Fruit fly (Drosophila melanogaster): ENCODE data around the gene cpo.
A peak's percentile ranks its signal among the peaks of the same experiment; 100 is the strongest.

The cpo gene

dm6 chr3R:17966013-17966412 is 46.4 kb downstream of the cpo start (continued):
- TF ChIP-seq otp (GFP tag; IDR thresholded peaks at IDR 0.05) (no peak), fd3F (GFP tag; optimal IDR thresholded peaks at IDR 0.05) (peak; percentile 53), CG10209 (GFP tag; optimal IDR thresholded peaks at IDR 0.05) (peak; percentile 54), crc (GFP tag; optimal IDR thresholded peaks at IDR 0.05) (no peak), CG18764 (GFP tag; optimal IDR thresholded peaks at IDR 0.05) (peak; percentile 31), CG12391 (tag; optimal IDR thresholded peaks at IDR 0.05) (no peak), CG18011 (GFP tag; optimal IDR thresholded peaks at IDR 0.05) (peak; percentile 1), CG17568 (GFP tag; optimal IDR thresholded peaks at IDR 0.05) (peak; percentile 61), CG2889 (GFP tag; IDR thresholded peaks at IDR 0.05) (no peak), CG18599 (GFP tag; optimal IDR thresholded peaks at IDR 0.05) (peak; percentile 59), Sry-β (GFP tag; optimal IDR thresholded peaks at IDR 0.05) (no peak), cg (GFP tag; optimal IDR thresholded peaks at IDR 0.05) (no peak), Jarid2 (GFP tag; optimal IDR thresholded peaks at IDR 0.05) (no peak), CG12071 (GFP tag; optimal IDR thresholded peaks at IDR 0.05) (peak; percentile 58), CG18619 (GFP tag; optimal IDR thresholded peaks at IDR 0.05) (peak; percentile 12), Atf3 (GFP tag; optimal IDR thresholded peaks at IDR 0.05) (no peak), CG12104 (GFP tag; optimal IDR thresholded peaks at IDR 0.05) (no peak), Sin3A (optimal IDR thresholded peaks at IDR 0.05) (no peak), so (GFP tag; IDR thresholded peaks at IDR 0.05) (no peak), CG6175 (GFP tag; IDR thresholded peaks at IDR 0.05) (no peak), vvl (GFP tag; IDR thresholded peaks at IDR 0.05) (peak; percentile 48; the same call in 1 of the 2 replicates), Awh (GFP tag; IDR thresholded peaks at IDR 0.05) (no peak), Blimp-1 (GFP tag; optimal IDR thresholded peaks at IDR 0.05) (no peak), CG9727 (GFP tag; optimal IDR thresholded peaks at IDR 0.05) (peak; percentile 47), ato (GFP tag; IDR thresholded peaks at IDR 0.05; ENCODE audit: partially characterized antibody) (no peak), CG10543 (GFP tag; optimal IDR thresholded peaks at IDR 0.05) (no peak), CG11504 (tag; optimal IDR thresholded peaks at IDR 0.05) (peak; percentile 10), Trl (optimal IDR thresholded peaks at IDR 0.05) (no peak), Trl (GFP tag; optimal IDR thresholded peaks at IDR 0.05) (peak; percentile 23), rib (GFP tag; IDR thresholded peaks at IDR 0.05) (no peak), CG11085 (GFP tag; IDR thresholded peaks at IDR 0.05) (no peak), CG6854 (GFP tag; optimal IDR thresholded peaks at IDR 0.05) (peak; percentile 17), gsb-n (tag; optimal IDR thresholded peaks at IDR 0.05) (no peak), pan (optimal IDR thresholded peaks at IDR 0.05) (no peak), pan (GFP tag; optimal IDR thresholded peaks at IDR 0.05 in 1 of 2, IDR thresholded peaks at IDR 0.05 in 1 of 2) (peak in 1 of 2 experiments; percentile 7), CG2678 (tag; optimal IDR thresholded peaks at IDR 0.05) (peak; percentile 52), HmgZ (tag; optimal IDR thresholded peaks at IDR 0.05) (peak; percentile 28), caup (GFP tag; optimal IDR thresholded peaks at IDR 0.05; ENCODE audit: severe bottlenecking) (peak; percentile 74), CG15514 (GFP tag; optimal IDR thresholded peaks at IDR 0.05) (peak; percentile 38), Hmr (GFP tag; optimal IDR thresholded peaks at IDR 0.05) (peak; percentile 66), NfI (GFP tag; optimal IDR thresholded peaks at IDR 0.05) (peak; percentile 24), CG12219 (GFP tag; optimal IDR thresholded peaks at IDR 0.05) (peak; percentile 39), CG1647 (GFP tag; optimal IDR thresholded peaks at IDR 0.05) (no peak), CG8359 (GFP tag; optimal IDR thresholded peaks at IDR 0.05; ENCODE audit: borderline replicate concordance) (peak; percentile 3), CG10565 (GFP tag; optimal IDR thresholded peaks at IDR 0.05) (no peak), Dfd (GFP tag; optimal IDR thresholded peaks at IDR 0.05) (no peak), ase (GFP tag; IDR thresholded peaks at IDR 0.05) (no peak), CG6683 (GFP tag; optimal IDR thresholded peaks at IDR 0.05) (peak; percentile 30), Max (GFP tag; optimal IDR thresholded peaks at IDR 0.05) (no peak), CG8089 (GFP tag; optimal IDR thresholded peaks at IDR 0.05) (no peak), Eip74EF (GFP tag; optimal IDR thresholded peaks at IDR 0.05) (no peak)

Measured in whole organism, embryonic.